Fruit fly (Drosophila melanogaster): ENCODE results near the gene Rab1.

Gene Rab1

DNA sequence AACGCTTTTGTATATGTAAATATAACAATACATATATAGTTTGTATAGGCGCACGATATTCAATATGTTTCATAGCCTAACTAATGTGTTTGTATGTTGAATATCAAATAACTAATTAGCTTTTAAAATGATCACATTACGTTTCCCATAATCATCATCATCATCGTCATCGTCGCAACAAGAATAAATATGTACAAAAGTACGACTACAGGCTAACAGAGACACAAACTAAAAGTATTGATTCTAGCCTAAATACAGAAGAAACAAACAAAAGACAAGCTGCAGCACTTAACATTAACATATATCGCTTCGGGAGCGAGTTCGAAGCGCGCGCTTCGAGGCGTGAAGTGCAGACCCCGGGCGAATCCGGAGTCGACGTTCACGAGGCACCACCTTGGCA, 2.3 kb upstream of the Rab1 start (continued):
- no peak for TF ChIP-seq ewg (GFP tag; optimal IDR thresholded peaks at IDR 0.05)
- TF ChIP-seq CG2116 (GFP tag; optimal IDR thresholded peaks at IDR 0.05) = no peak
- no peak for TF ChIP-seq CG6654 (GFP tag; optimal IDR thresholded peaks at IDR 0.05)
- no peak for TF ChIP-seq CG10959 (GFP tag; IDR thresholded peaks at IDR 0.05)
- TF ChIP-seq HLH4C (GFP tag; IDR thresholded peaks at IDR 0.05; ENCODE audit: partially characterized antibody) = no peak
- TF ChIP-seq CG8359 (GFP tag; optimal IDR thresholded peaks at IDR 0.05; ENCODE audit: borderline replicate concordance) = peak; percentile 22
- TF ChIP-seq dati (GFP tag; IDR thresholded peaks at IDR 0.05) = no peak
- TF ChIP-seq Hey (tag; optimal IDR thresholded peaks at IDR 0.05) = no peak
- no peak for TF ChIP-seq Dip2 (GFP tag; IDR thresholded peaks at IDR 0.05)
- TF ChIP-seq CG6254 (GFP tag; optimal IDR thresholded peaks at IDR 0.05) = peak; percentile 6
- no peak for TF ChIP-seq CG15696 (tag; optimal IDR thresholded peaks at IDR 0.05)
- TF ChIP-seq h (optimal IDR thresholded peaks at IDR 0.05) = no peak
- TF ChIP-seq CG17361 (GFP tag; IDR thresholded peaks at IDR 0.05) = no peak
- no peak for TF ChIP-seq knrl (GFP tag; IDR thresholded peaks at IDR 0.05; ENCODE audit: partially characterized antibody)
- no peak for TF ChIP-seq gcm2 (GFP tag; optimal IDR thresholded peaks at IDR 0.05)
- TF ChIP-seq bowl (GFP tag; IDR thresholded peaks at IDR 0.05) = no peak
- TF ChIP-seq insv (GFP tag; optimal IDR thresholded peaks at IDR 0.05) = no peak
- TF ChIP-seq CG4730 (GFP tag; IDR thresholded peaks at IDR 0.05) = no peak
- no peak for TF ChIP-seq lmd (GFP tag; IDR thresholded peaks at IDR 0.05)
- no peak for TF ChIP-seq CG10462 (GFP tag; optimal IDR thresholded peaks at IDR 0.05)
- no peak for TF ChIP-seq psq (GFP tag; optimal IDR thresholded peaks at IDR 0.05)
- TF ChIP-seq lilli (GFP tag; optimal IDR thresholded peaks at IDR 0.05) = no peak
- 0 out of 3 replicates have a peak, but pooled peaks have one; percentile 37 for TF ChIP-seq CG11695 (GFP tag; IDR thresholded peaks at IDR 0.05)
- no peak for TF ChIP-seq YL-1 (GFP tag; optimal IDR thresholded peaks at IDR 0.05)
- no peak for TF ChIP-seq CG8089 (GFP tag; optimal IDR thresholded peaks at IDR 0.05)
- no peak for TF ChIP-seq lola (GFP tag; optimal IDR thresholded peaks at IDR 0.05)
- TF ChIP-seq lov (optimal IDR thresholded peaks at IDR 0.05) = no peak
- TF ChIP-seq lov (GFP tag; IDR thresholded peaks at IDR 0.05) = no peak
- no peak for TF ChIP-seq pho (GFP tag; optimal IDR thresholded peaks at IDR 0.05)
- no peak for TF ChIP-seq cato (GFP tag; optimal IDR thresholded peaks at IDR 0.05; ENCODE audit: borderline replicate concordance)
- TF ChIP-seq CG12769 (tag; optimal IDR thresholded peaks at IDR 0.05) = peak; percentile 13
- TF ChIP-seq CG33557 (GFP tag; optimal IDR thresholded peaks at IDR 0.05) = no peak
- TF ChIP-seq CG17328 (GFP tag; IDR thresholded peaks at IDR 0.05) = no peak
- no peak for TF ChIP-seq Ssrp (tag; optimal IDR thresholded peaks at IDR 0.05)
- no peak for TF ChIP-seq pita (GFP tag; optimal IDR thresholded peaks at IDR 0.05)
- no peak for TF ChIP-seq CG12236 (GFP tag; optimal IDR thresholded peaks at IDR 0.05)
- peak; percentile 51 for TF ChIP-seq Vsx1 (GFP tag; optimal IDR thresholded peaks at IDR 0.05)
- TF ChIP-seq CG17912 (GFP tag; optimal IDR thresholded peaks at IDR 0.05) = no peak
- TF ChIP-seq sd (tag; optimal IDR thresholded peaks at IDR 0.05) = no peak
- no peak for TF ChIP-seq rib (GFP tag; IDR thresholded peaks at IDR 0.05)
- TF ChIP-seq Asciz (GFP tag; optimal IDR thresholded peaks at IDR 0.05) = peak; percentile 74
- TF ChIP-seq CG8388 (GFP tag; optimal IDR thresholded peaks at IDR 0.05) = no peak
- no peak for TF ChIP-seq CG5180 (GFP tag; optimal IDR thresholded peaks at IDR 0.05)
- no peak for TF ChIP-seq Meics (GFP tag; optimal IDR thresholded peaks at IDR 0.05)
- no peak for TF ChIP-seq Elba2 (GFP tag; optimal IDR thresholded peaks at IDR 0.05)
- TF ChIP-seq tll (GFP tag; optimal IDR thresholded peaks at IDR 0.05) = no peak
- no peak for TF ChIP-seq abd-A (tag; optimal IDR thresholded peaks at IDR 0.05)
- no peak for TF ChIP-seq Trl (optimal IDR thresholded peaks at IDR 0.05)
- no peak for TF ChIP-seq Trl (GFP tag; optimal IDR thresholded peaks at IDR 0.05)
- TF ChIP-seq lab (GFP tag; optimal IDR thresholded peaks at IDR 0.05) = peak; percentile 40
- TF ChIP-seq CG2199 (GFP tag; IDR thresholded peaks at IDR 0.05) = no peak
- TF ChIP-seq ttk (GFP tag; IDR thresholded peaks at IDR 0.05) = no peak

Measured in whole organism, embryonic.